Fruit fly (Drosophila melanogaster): Measurements from ENCODE around the gene ArgRS.
"Not testable (repeated sequence)": the region's sequence is repeated elsewhere in the genome, so short reads cannot be mapped to it uniquely, and the experiment has no call there.

ArgRS gene

dm6 chrX:15817823-15818222 lies 26.1 kb downstream of the ArgRS start:
- no peak for TF ChIP-seq CG17801 (GFP tag; optimal IDR thresholded peaks at IDR 0.05; ENCODE audit: partially characterized antibody)

dm6 chrX:15816905-15817304 lies 27.0 kb downstream of the ArgRS start:
- no peak for TF ChIP-seq CG17801 (GFP tag; optimal IDR thresholded peaks at IDR 0.05; ENCODE audit: partially characterized antibody)

dm6 chrX:15816127-15816526 lies 27.8 kb downstream of the ArgRS start:
- no peak for TF ChIP-seq CG17801 (GFP tag; optimal IDR thresholded peaks at IDR 0.05; ENCODE audit: partially characterized antibody)

- TF ChIP-seq CG17801 (GFP tag; optimal IDR thresholded peaks at IDR 0.05; ENCODE audit: partially characterized antibody): no peak
These were observed 29.5 kb downstream of the ArgRS start for dm6 chrX:15814485-15814884.

- TF ChIP-seq CG17801 (GFP tag; optimal IDR thresholded peaks at IDR 0.05; ENCODE audit: partially characterized antibody): no peak
These were observed 30.7 kb downstream of the ArgRS start for dm6 chrX:15813224-15813623.

- TF ChIP-seq CG17801 (GFP tag; optimal IDR thresholded peaks at IDR 0.05; ENCODE audit: partially characterized antibody): no peak
These were observed 31.3 kb downstream of the ArgRS start for dm6 chrX:15812615-15812995.

dm6 chrX:15811666-15812614 lies 32.0 kb downstream of the ArgRS start:
- peak; percentile 84 for TF ChIP-seq CG17801 (GFP tag; optimal IDR thresholded peaks at IDR 0.05; ENCODE audit: partially characterized antibody)

dm6 chrX:15809255-15809654 lies 34.7 kb downstream of the ArgRS start, which contains the start of gene CG8509:
Gene CG8509, plus strand, starts transcription at chrX:15809555.
- no peak for TF ChIP-seq CG17801 (GFP tag; optimal IDR thresholded peaks at IDR 0.05; ENCODE audit: partially characterized antibody)

- no peak for TF ChIP-seq CG17801 (GFP tag; optimal IDR thresholded peaks at IDR 0.05; ENCODE audit: partially characterized antibody)
These were observed 36.0 kb downstream of the ArgRS start for dm6 chrX:15807915-15808314.

- TF ChIP-seq CG17801 (GFP tag; optimal IDR thresholded peaks at IDR 0.05; ENCODE audit: partially characterized antibody): no peak
These were observed 38.4 kb downstream of the ArgRS start for dm6 chrX:15805523-15805922.

- TF ChIP-seq CG17801 (GFP tag; optimal IDR thresholded peaks at IDR 0.05; ENCODE audit: partially characterized antibody): no peak
These were observed 39.2 kb downstream of the ArgRS start for dm6 chrX:15804790-15805189.

- TF ChIP-seq CG17801 (GFP tag; optimal IDR thresholded peaks at IDR 0.05; ENCODE audit: partially characterized antibody): no peak
These were observed 40.0 kb downstream of the ArgRS start, which contains the start of the genes PGRP-LE and sd for dm6 chrX:15803764-15804563. Gene PGRP-LE, minus strand, starts transcription at chrX:15803880. Gene sd, plus strand, starts transcription at chrX:15804370.

- TF ChIP-seq CG17801 (GFP tag; optimal IDR thresholded peaks at IDR 0.05; ENCODE audit: partially characterized antibody): peak; percentile 6
These were observed 40.9 kb downstream of the ArgRS start for dm6 chrX:15802880-15803650.

dm6 chrX:15799085-15799557 lies 44.8 kb downstream of the ArgRS start, which contains the start of the genes sordd2 and CG15602:
Gene sordd2, minus strand, starts transcription at chrX:15799162.
Gene CG15602, plus strand, starts transcription at chrX:15799426.
- TF ChIP-seq CG17801 (GFP tag; optimal IDR thresholded peaks at IDR 0.05; ENCODE audit: partially characterized antibody): not testable (repeated sequence)
